Worm (Caenorhabditis elegans) whole organism, late embryonic: ENCODE data around the gene T16G12.1.
A peak's percentile ranks its signal among the peaks of the same experiment; 100 is the strongest.

Experiments
- C38D4.7 ChIP-seq: fragments of 200-800 bp; sonication (Bioruptor generic); optimal IDR thresholded peaks from 2 replicates; lab custom pipeline; 2018; ENCODE audit warnings: mild to moderate bottlenecking, missing genetic modification characterization, moderate library complexity, missing compliant biosample characterization
- K02D7.2 ChIP-seq: sonication (generic microtip); optimal IDR thresholded peaks from 2 replicates; lab custom pipeline; 2017; ENCODE audit warnings: mild to moderate bottlenecking, missing genetic modification characterization, missing compliant biosample characterization
- K09A11.1 ChIP-seq: sonication (generic microtip); optimal IDR thresholded peaks from 2 replicates; lab custom pipeline; 2017; ENCODE audit warnings: antibody characterized with exemption, mild to moderate bottlenecking, missing genetic modification characterization, missing compliant biosample characterization; ENCODE audit not compliant: insufficient read depth
- T23F11.4 ChIP-seq: fragments of 200-800 bp; sonication (Bioruptor generic); optimal IDR thresholded peaks from 2 replicates; lab custom pipeline; 2018; ENCODE audit warnings: mild to moderate bottlenecking, missing genetic modification characterization, missing compliant biosample characterization
- Y22D7AL.16 ChIP-seq: sonication (generic microtip); optimal IDR thresholded peaks from 2 replicates; lab custom pipeline; 2016; ENCODE audit warnings: missing genetic modification characterization, missing compliant biosample characterization
- ahr-1 ChIP-seq: sonication (generic microtip); optimal IDR thresholded peaks from 2 replicates; lab custom pipeline; 2016; ENCODE audit warnings: missing genetic modification characterization, missing compliant biosample characterization
- ama-1 ChIP-seq: fragments of 150-350 bp; optimal IDR thresholded peaks from 2 replicates; lab custom pipeline; 2014
- ceh-14 ChIP-seq: sonication (generic microtip); optimal IDR thresholded peaks from 2 replicates; lab custom pipeline; 2016; ENCODE audit warnings: missing genotype, missing genetic modification characterization, missing compliant biosample characterization
- ceh-19 ChIP-seq: fragments of 200-800 bp; sonication (Bioruptor generic); optimal IDR thresholded peaks from 2 replicates; lab custom pipeline; 2018; ENCODE audit warnings: mild to moderate bottlenecking, missing genetic modification characterization, missing compliant biosample characterization
- ceh-2 ChIP-seq: sonication (generic microtip); optimal IDR thresholded peaks from 2 replicates; lab custom pipeline; 2016; ENCODE audit warnings: missing genotype, missing genetic modification characterization, missing compliant biosample characterization
- ceh-24 ChIP-seq: sonication (generic microtip); optimal IDR thresholded peaks from 2 replicates; lab custom pipeline; 2016; ENCODE audit warnings: mild to moderate bottlenecking, missing genetic modification characterization, missing compliant biosample characterization
- ceh-30 ChIP-seq: fragments of 150-350 bp; optimal IDR thresholded peaks from 2 replicates; lab custom pipeline; 2014; ENCODE audit warnings: missing biosample characterization, missing genetic modification characterization
- ceh-31 ChIP-seq: sonication (generic microtip); optimal IDR thresholded peaks from 2 replicates; lab custom pipeline; 2016; ENCODE audit warnings: missing genetic modification characterization, missing compliant biosample characterization
- ceh-34 ChIP-seq: sonication (generic microtip); optimal IDR thresholded peaks from 2 replicates; lab custom pipeline; 2016; ENCODE audit warnings: mild to moderate bottlenecking, missing genetic modification characterization, missing compliant biosample characterization
- ceh-6 ChIP-seq: fragments of 200-800 bp; sonication (Bioruptor generic); optimal IDR thresholded peaks from 2 replicates; lab custom pipeline; 2018; ENCODE audit warnings: mild to moderate bottlenecking, missing genetic modification characterization, missing compliant biosample characterization
- ceh-9 ChIP-seq: sonication (generic microtip); optimal IDR thresholded peaks from 2 replicates; lab custom pipeline; 2016; ENCODE audit warnings: mild to moderate bottlenecking, missing genetic modification characterization, inconsistent platforms, missing compliant biosample characterization
- dmd-4 ChIP-seq: sonication (generic microtip); optimal IDR thresholded peaks from 2 replicates; lab custom pipeline; 2016; ENCODE audit warnings: borderline replicate concordance, missing genetic modification characterization, missing compliant biosample characterization
- elt-2 ChIP-seq: sonication (generic microtip); optimal IDR thresholded peaks from 2 replicates; lab custom pipeline; 2016; ENCODE audit warnings: missing genetic modification reagents, missing genetic modification characterization, missing compliant biosample characterization
- eyg-1 ChIP-seq: sonication (generic microtip); optimal IDR thresholded peaks from 2 replicates; lab custom pipeline; 2016; ENCODE audit warnings: missing genotype, missing genetic modification characterization, missing compliant biosample characterization
- fax-1 ChIP-seq: sonication (generic microtip); optimal IDR thresholded peaks from 2 replicates; lab custom pipeline; 2016; ENCODE audit warnings: missing genotype, missing genetic modification characterization, missing compliant biosample characterization
- fkh-10 ChIP-seq: fragments of 150-350 bp; optimal IDR thresholded peaks from 2 replicates; lab custom pipeline; 2014; ENCODE audit warnings: missing biosample characterization, missing genetic modification reagents, missing genetic modification characterization
- fkh-6 ChIP-seq: sonication (generic microtip); optimal IDR thresholded peaks from 2 replicates; lab custom pipeline; 2016; ENCODE audit warnings: missing genetic modification characterization, missing compliant biosample characterization
- gmeb-2 ChIP-seq: sonication (generic microtip); optimal IDR thresholded peaks from 2 replicates; lab custom pipeline; 2016; ENCODE audit warnings: missing genetic modification characterization, inconsistent platforms, missing compliant biosample characterization
- hlh-30 ChIP-seq: sonication (generic microtip); optimal IDR thresholded peaks from 2 replicates; lab custom pipeline; 2017; ENCODE audit warnings: antibody characterized with exemption, missing genetic modification characterization, missing compliant biosample characterization; ENCODE audit not compliant: insufficient read depth
- hlh-6 ChIP-seq: sonication (generic microtip); optimal IDR thresholded peaks from 2 replicates; lab custom pipeline; 2016; ENCODE audit warnings: missing genotype, missing genetic modification characterization, missing compliant biosample characterization
- lim-6 ChIP-seq: sonication (generic microtip); optimal IDR thresholded peaks from 2 replicates; lab custom pipeline; 2016; ENCODE audit warnings: missing genetic modification characterization, missing compliant biosample characterization
- lin-11 ChIP-seq: fragments of 200-800 bp; sonication (Bioruptor generic); optimal IDR thresholded peaks from 2 replicates; lab custom pipeline; 2018; ENCODE audit warnings: mild to moderate bottlenecking, missing genetic modification characterization, missing compliant biosample characterization
- madf-2 ChIP-seq: sonication (generic microtip); optimal IDR thresholded peaks from 2 replicates; lab custom pipeline; 2017; ENCODE audit warnings: missing genetic modification characterization, missing compliant biosample characterization
- nhr-11 ChIP-seq: fragments of 150-350 bp; optimal IDR thresholded peaks from 2 replicates; lab custom pipeline; 2014; ENCODE audit warnings: missing biosample characterization, missing genetic modification characterization
- nhr-232 ChIP-seq: sonication (generic microtip); optimal IDR thresholded peaks from 2 replicates; lab custom pipeline; 2016; ENCODE audit warnings: missing genetic modification characterization, missing compliant biosample characterization
- odd-2 ChIP-seq: sonication (generic microtip); optimal IDR thresholded peaks from 2 replicates; lab custom pipeline; 2017; ENCODE audit warnings: antibody characterized with exemption, mild to moderate bottlenecking, missing genetic modification characterization, missing compliant biosample characterization
- pag-3 ChIP-seq: sonication (generic microtip); optimal IDR thresholded peaks from 2 replicates; lab custom pipeline; 2016; ENCODE audit warnings: missing compliant biosample characterization, missing genetic modification characterization, borderline replicate concordance
- pax-1 ChIP-seq: fragments of 150-350 bp; optimal IDR thresholded peaks from 2 replicates; lab custom pipeline; 2014; ENCODE audit warnings: missing biosample characterization, missing genetic modification characterization
- pha-2 ChIP-seq: sonication (generic microtip); optimal IDR thresholded peaks from 2 replicates; lab custom pipeline; 2017; ENCODE audit warnings: mild to moderate bottlenecking, missing genetic modification characterization, missing compliant biosample characterization
- pqm-1 ChIP-seq: sonication (generic microtip); optimal IDR thresholded peaks from 2 replicates; lab custom pipeline; 2016; ENCODE audit warnings: missing genetic modification characterization, missing compliant biosample characterization
- sox-4 ChIP-seq: sonication (generic microtip); optimal IDR thresholded peaks from 2 replicates; lab custom pipeline; 2017; ENCODE audit warnings: mild to moderate bottlenecking, missing genetic modification characterization, inconsistent platforms, missing compliant biosample characterization
- syd-9 ChIP-seq: sonication (generic microtip); optimal IDR thresholded peaks from 2 replicates; lab custom pipeline; 2016; ENCODE audit warnings: mild to moderate bottlenecking, missing genetic modification characterization, moderate library complexity, missing compliant biosample characterization
- tbx-7 ChIP-seq: sonication (generic microtip); optimal IDR thresholded peaks from 2 replicates; lab custom pipeline; 2016; ENCODE audit warnings: missing genotype, missing genetic modification characterization, missing compliant biosample characterization
- unc-3 ChIP-seq, 2 experiments: fragments of 200-800 bp in 1 of 2; sonication (Bioruptor generic) in 1 of 2; sonication (generic microtip) in 1 of 2; conservative IDR thresholded peaks in 1 of 2; optimal IDR thresholded peaks in 1 of 2; 2 replicates each; pipeline versions ENCODE4 v1.3.6 to Lab custom; 2016 to 2022; ENCODE audit warnings: missing compliant biosample characterization in 2 of 2, missing genetic modification characterization in 2 of 2, missing genetic modification reagents in 1 of 2
- unc-55 ChIP-seq: sonication (generic microtip); optimal IDR thresholded peaks from 2 replicates; lab custom pipeline; 2017; ENCODE audit warnings: missing biosample characterization, missing genetic modification reagents, missing genetic modification characterization
- zip-5 ChIP-seq: sonication (generic microtip); optimal IDR thresholded peaks from 2 replicates; lab custom pipeline; 2016; ENCODE audit warnings: missing genetic modification characterization, missing compliant biosample characterization

T16G12.1 gene

ce11 chrIII:10016413-10017051 is 33.1 kb downstream of the T16G12.1 start, which contains the start of gene rgs-1 (continued):
- TF ChIP-seq fkh-6 (tag; lab: Kevin White, UChicago) = no peak
- TF ChIP-seq gmeb-2 (tag; lab: Kevin White, UChicago) = no peak
- TF ChIP-seq hlh-30 (tag; lab: Kevin White, UChicago) = peak; percentile 86
- no peak for TF ChIP-seq unc-55 (GFP tag; lab: Kevin White, UChicago)
- TF ChIP-seq Y22D7AL.16 (tag; lab: Kevin White, UChicago) = no peak
- TF ChIP-seq pqm-1 (tag; lab: Kevin White, UChicago) = no peak
- no peak for TF ChIP-seq pax-1 (tag; lab: Kevin White, UChicago)
- TF ChIP-seq K02D7.2 (tag; lab: Kevin White, UChicago) = no peak
- TF ChIP-seq ceh-19 (GFP tag; lab: Kevin White, UChicago) = no peak
- no peak for TF ChIP-seq madf-2 (tag; lab: Kevin White, UChicago)
- no peak for TF ChIP-seq zip-5 (tag; lab: Kevin White, UChicago)
- TF ChIP-seq lin-11 (tag; lab: Kevin White, UChicago) = no peak
- no peak for TF ChIP-seq nhr-11 (tag; lab: Kevin White, UChicago)
- TF ChIP-seq ceh-14 (tag; lab: Kevin White, UChicago) = peak; percentile 85
- TF ChIP-seq T23F11.4 (GFP tag; lab: Kevin White, UChicago) = no peak
- TF ChIP-seq dmd-4 (tag; lab: Kevin White, UChicago) = no peak
- TF ChIP-seq ceh-31 (tag; lab: Kevin White, UChicago) = peak; percentile 71
- TF ChIP-seq, all 69 proteins: peak for 16

ce11 chrIII:10012136-10012535 is 37.5 kb downstream of the T16G12.1 start, which contains the start of gene C05B5.16:
TSS of gene C05B5.16 (plus strand) at chrIII:10012436.
- TF ChIP-seq unc-3 (GFP tag; conservative IDR thresholded peaks at IDR 0.05; lab: Robert Waterston, UW) = no peak
- no peak for TF ChIP-seq unc-3 (tag; optimal IDR thresholded peaks at IDR 0.05; lab: Kevin White, UChicago)
- no peak for TF ChIP-seq ceh-2 (tag; lab: Kevin White, UChicago)
- TF ChIP-seq hlh-6 (tag; lab: Kevin White, UChicago) = no peak

ce11 chrIII:10010117-10010516 is 39.5 kb downstream of the T16G12.1 start, which contains the start of gene fbxa-155:
TSS of gene fbxa-155 (minus strand) at chrIII:10010217.
- no peak for TF ChIP-seq unc-3 (GFP tag; conservative IDR thresholded peaks at IDR 0.05; lab: Robert Waterston, UW)
- TF ChIP-seq unc-3 (tag; optimal IDR thresholded peaks at IDR 0.05; lab: Kevin White, UChicago) = no peak
- TF ChIP-seq ceh-30 (tag; lab: Kevin White, UChicago) = no peak
- TF ChIP-seq lim-6 (tag; lab: Kevin White, UChicago) = no peak
- no peak for TF ChIP-seq pag-3 (tag; lab: Kevin White, UChicago)
- TF ChIP-seq ceh-9 (tag; lab: Kevin White, UChicago) = no peak
- no peak for TF ChIP-seq C38D4.7
- TF ChIP-seq ceh-14 (tag; lab: Kevin White, UChicago) = no peak
- no peak for TF ChIP-seq lin-11 (tag; lab: Kevin White, UChicago)
- TF ChIP-seq nhr-232 = no peak
- no peak for TF ChIP-seq elt-2 (tag; lab: Kevin White, UChicago)
- TF ChIP-seq K09A11.1 = no peak
- no peak for TF ChIP-seq fkh-6 (tag; lab: Kevin White, UChicago)

- no peak for TF ChIP-seq pax-1 (tag; lab: Kevin White, UChicago)
- no peak for TF ChIP-seq ahr-1
- TF ChIP-seq, all 69 proteins: peak for 0
Observed at ce11 chrIII:10006734-10007348, 42.8 kb downstream of the T16G12.1 start, which contains the start of gene C05B5.8. TSS of gene C05B5.8 (minus strand) at chrIII:10006784.

- no peak for TF ChIP-seq ceh-24 (tag; lab: Kevin White, UChicago)
- no peak for TF ChIP-seq syd-9 (tag; lab: Kevin White, UChicago)
- no peak for TF ChIP-seq ahr-1
- TF ChIP-seq eyg-1 (tag; lab: Kevin White, UChicago) = no peak
- no peak for TF ChIP-seq zip-5 (tag; lab: Kevin White, UChicago)
- TF ChIP-seq hlh-6 (tag; lab: Kevin White, UChicago) = no peak
- TF ChIP-seq fax-1 = no peak
- no peak for TF ChIP-seq ceh-6
- no peak for TF ChIP-seq ama-1 (lab: Kevin White, UChicago)
- no peak for TF ChIP-seq fkh-10
- TF ChIP-seq ceh-34 (tag; lab: Kevin White, UChicago) = no peak
- TF ChIP-seq pag-3 (tag; lab: Kevin White, UChicago) = no peak
- TF ChIP-seq odd-2 = no peak
- TF ChIP-seq pha-2 (tag; lab: Kevin White, UChicago) = no peak
- no peak for TF ChIP-seq tbx-7 (tag; lab: Kevin White, UChicago)
- no peak for TF ChIP-seq K02D7.2 (tag; lab: Kevin White, UChicago)
- TF ChIP-seq sox-4 (tag; lab: Kevin White, UChicago) = no peak
Observed at ce11 chrIII:10004213-10004612, 45.4 kb downstream of the T16G12.1 start, which contains the start of gene C05B5.11. TSS of gene C05B5.11 (plus strand) at chrIII:10004513.
